Worm (Caenorhabditis elegans) whole organism, L4 larva: Measurements from ENCODE around the gene M04D8.5.
"Not testable (repeated sequence)": the region's sequence is repeated elsewhere in the genome, so short reads cannot be mapped to it uniquely, and the experiment has no call there.

Source experiments
- ama-1 ChIP-seq: fragments of 150-350 bp; optimal IDR thresholded peaks from 2 replicates; lab custom pipeline; 2014; ENCODE audit warnings: inconsistent platforms, mixed read lengths
- dpl-1 ChIP-seq: fragments of 150-350 bp; optimal IDR thresholded peaks from 2 replicates; lab custom pipeline; 2014; ENCODE audit warnings: missing biosample characterization, missing genetic modification reagents, missing genetic modification characterization
- lin-13 ChIP-seq: fragments of 150-350 bp; optimal IDR thresholded peaks from 2 replicates; lab custom pipeline; 2014; ENCODE audit warnings: missing biosample characterization, missing genetic modification reagents, missing genetic modification characterization
- lir-3 ChIP-seq: sonication (generic microtip); optimal IDR thresholded peaks from 2 replicates; lab custom pipeline; 2016; ENCODE audit warnings: mild to moderate bottlenecking, missing genetic modification characterization, missing compliant biosample characterization
- unc-130 ChIP-seq: sonication (generic microtip); optimal IDR thresholded peaks from 2 replicates; lab custom pipeline; 2016; ENCODE audit warnings: missing genetic modification reagents, missing genetic modification characterization, missing compliant biosample characterization
- unc-39 ChIP-seq: sonication (generic microtip); optimal IDR thresholded peaks from 2 replicates; lab custom pipeline; 2017; ENCODE audit warnings: missing biosample characterization, missing genetic modification characterization
- unc-62 ChIP-seq, 3 experiments: fragments of 150-350 bp in 1 of 3; sonication (generic microtip); optimal IDR thresholded peaks in 2 of 3; peaks in 1 of 3; 1 replicate in 1 of 3; 2 replicates in 2 of 3; lab custom pipeline; 2014 to 2017; ENCODE audit warnings: missing biosample characterization in 3 of 3, missing genetic modification characterization in 3 of 3, missing genetic modification reagents in 3 of 3, missing genotype in 1 of 3
- zag-1 ChIP-seq: fragments of 150-350 bp; optimal IDR thresholded peaks from 2 replicates; lab custom pipeline; 2014; ENCODE audit warnings: missing biosample characterization, missing genetic modification characterization
- zfp-2 ChIP-seq: sonication (generic microtip); optimal IDR thresholded peaks from 2 replicates; lab custom pipeline; 2016; ENCODE audit warnings: mild to moderate bottlenecking, missing genetic modification characterization, missing compliant biosample characterization

DNA sequence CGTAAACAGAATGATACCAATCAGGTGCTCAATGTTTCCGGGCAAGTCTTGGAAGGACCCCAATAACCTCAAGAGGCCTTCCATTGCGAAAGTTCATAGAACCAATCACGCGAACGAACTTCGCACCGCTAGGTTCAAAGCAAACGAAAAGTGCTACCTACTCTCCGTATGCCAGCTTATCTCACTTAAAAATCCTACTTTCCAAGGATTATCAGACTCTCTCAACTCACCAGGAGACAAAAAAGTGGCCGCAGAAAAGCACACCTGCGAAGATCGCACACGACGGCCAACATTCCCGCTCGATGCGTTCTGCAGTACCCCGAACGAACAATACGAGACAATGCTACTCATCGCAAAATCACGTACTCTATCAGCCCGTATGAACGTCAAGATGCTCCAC is 20.2 kb upstream of the M04D8.5 start, which contains the start of gene T16G12.12:
- TF ChIP-seq unc-62 (GFP tag; optimal IDR thresholded peaks at IDR 0.05 in 1 of 2; lab: Kevin White, UChicago); unc-62 (tag; optimal IDR thresholded peaks at IDR 0.05; lab: Kevin White, UChicago); dpl-1 (GFP tag; lab: Kevin White, UChicago); lir-3; unc-130 (GFP tag; lab: Kevin White, UChicago); ama-1 (lab: Kevin White, UChicago); lin-13; unc-39 (tag; lab: Kevin White, UChicago); zfp-2 (tag; lab: Kevin White, UChicago); zag-1 (tag; lab: Kevin White, UChicago): not testable (repeated sequence)
